Worm (Caenorhabditis elegans) whole organism, L2 larva: ENCODE results near the gene F42G2.2.

Experiments used
- C34F6.9 ChIP-seq: fragments of 150-350 bp; optimal IDR thresholded peaks from 2 replicates; lab custom pipeline; 2014; ENCODE audit warnings: missing biosample characterization, missing genetic modification characterization
- F13H6.1 ChIP-seq: sonication (generic microtip); optimal IDR thresholded peaks from 2 replicates; lab custom pipeline; 2016; ENCODE audit warnings: missing genetic modification characterization, missing compliant biosample characterization
- R02D3.7 ChIP-seq: fragments of 150-350 bp; optimal IDR thresholded peaks from 2 replicates; lab custom pipeline; 2014; ENCODE audit warnings: missing biosample characterization, missing genetic modification characterization
- Y55F3AM.14 ChIP-seq: fragments of 200-800 bp; sonication (Bioruptor generic); optimal IDR thresholded peaks from 2 replicates; lab custom pipeline; 2018; ENCODE audit warnings: mild to moderate bottlenecking, missing genetic modification characterization, missing compliant biosample characterization
- ZK546.5 ChIP-seq: sonication (generic microtip); optimal IDR thresholded peaks from 2 replicates; lab custom pipeline; 2017; ENCODE audit warnings: missing biosample characterization, missing genetic modification characterization
- alr-1 ChIP-seq: fragments of 150-350 bp; optimal IDR thresholded peaks from 2 replicates; lab custom pipeline; 2014; ENCODE audit warnings: missing biosample characterization, missing genetic modification characterization
- aly-2 ChIP-seq: fragments of 150-350 bp; optimal IDR thresholded peaks from 2 replicates; lab custom pipeline; 2014; ENCODE audit warnings: missing biosample characterization, missing genetic modification characterization
- ama-1 ChIP-seq: fragments of 150-350 bp; optimal IDR thresholded peaks from 2 replicates; lab custom pipeline; 2018; ENCODE audit warnings: inconsistent platforms
- ceh-16 ChIP-seq: fragments of 150-350 bp; optimal IDR thresholded peaks from 2 replicates; lab custom pipeline; 2014; ENCODE audit warnings: missing biosample characterization, missing genetic modification characterization
- ceh-82 ChIP-seq: fragments of 150-350 bp; optimal IDR thresholded peaks from 2 replicates; lab custom pipeline; 2014; ENCODE audit warnings: missing biosample characterization, missing genetic modification characterization
- crh-2 ChIP-seq: sonication (generic microtip); optimal IDR thresholded peaks from 2 replicates; lab custom pipeline; 2017; ENCODE audit warnings: missing biosample characterization, missing genetic modification characterization
- egl-27 ChIP-seq: sonication (generic microtip); optimal IDR thresholded peaks from 3 replicates; lab custom pipeline; 2017; ENCODE audit warnings: missing biosample characterization, missing genetic modification reagents, missing genetic modification characterization
- elt-1 ChIP-seq: fragments of 150-350 bp; optimal IDR thresholded peaks from 2 replicates; lab custom pipeline; 2014; ENCODE audit warnings: missing biosample characterization, missing genetic modification characterization
- elt-3 ChIP-seq: sonication (generic microtip); optimal IDR thresholded peaks from 2 replicates; lab custom pipeline; 2017; ENCODE audit warnings: missing biosample characterization, missing genetic modification characterization
- fos-1 ChIP-seq: fragments of 150-350 bp; optimal IDR thresholded peaks from 2 replicates; lab custom pipeline; 2014; ENCODE audit warnings: missing biosample characterization, missing genetic modification characterization
- gmeb-1 ChIP-seq: fragments of 150-350 bp; optimal IDR thresholded peaks from 2 replicates; lab custom pipeline; 2014; ENCODE audit warnings: missing biosample characterization, missing genetic modification characterization
- lin-11 ChIP-seq: fragments of 150-350 bp; sonication (generic microtip); optimal IDR thresholded peaks from 2 replicates; lab custom pipeline; 2014; ENCODE audit warnings: missing biosample characterization, missing genetic modification characterization, inconsistent platforms, mixed read lengths
- lin-39 ChIP-seq: fragments of 150-350 bp; optimal IDR thresholded peaks from 2 replicates; lab custom pipeline; 2014; ENCODE audit warnings: missing biosample characterization, missing genetic modification reagents, missing genetic modification characterization
- lsy-2 ChIP-seq, 2 experiments: fragments of 150-350 bp in 1 of 2; sonication (generic microtip) in 1 of 2; optimal IDR thresholded peaks; 2 replicates each; lab custom pipeline; 2014 to 2017; ENCODE audit warnings: missing biosample characterization in 2 of 2, missing genetic modification characterization in 2 of 2
- mab-5 ChIP-seq: fragments of 150-350 bp; optimal IDR thresholded peaks from 2 replicates; lab custom pipeline; 2014; ENCODE audit warnings: missing biosample characterization, missing genetic modification characterization
- mbf-1 ChIP-seq: sonication (generic microtip); optimal IDR thresholded peaks from 2 replicates; lab custom pipeline; 2017; ENCODE audit warnings: missing biosample characterization, missing genetic modification characterization
- mdl-1 ChIP-seq, 2 experiments: fragments of 150-350 bp in 1 of 2; sonication (generic microtip) in 1 of 2; optimal IDR thresholded peaks; 2 replicates each; lab custom pipeline; 2017; ENCODE audit warnings: missing biosample characterization in 2 of 2, missing genetic modification characterization in 2 of 2
- nhr-11 ChIP-seq: fragments of 150-350 bp; optimal IDR thresholded peaks from 2 replicates; lab custom pipeline; 2014; ENCODE audit warnings: missing biosample characterization, missing genetic modification characterization
- nhr-129 ChIP-seq: fragments of 150-350 bp; optimal IDR thresholded peaks from 2 replicates; lab custom pipeline; 2014; ENCODE audit warnings: missing biosample characterization, missing genetic modification characterization
- nhr-21 ChIP-seq: fragments of 150-350 bp; optimal IDR thresholded peaks from 2 replicates; lab custom pipeline; 2014; ENCODE audit warnings: missing biosample characterization, missing genetic modification characterization
- nhr-23 ChIP-seq: fragments of 150-350 bp; optimal IDR thresholded peaks from 2 replicates; lab custom pipeline; 2014; ENCODE audit warnings: missing biosample characterization, missing genetic modification reagents, missing genetic modification characterization
- nhr-237 ChIP-seq: fragments of 150-350 bp; optimal IDR thresholded peaks from 2 replicates; lab custom pipeline; 2014; ENCODE audit warnings: missing biosample characterization, missing genetic modification characterization
- nhr-25 ChIP-seq: fragments of 150-350 bp; sonication (generic microtip); optimal IDR thresholded peaks from 3 replicates; lab custom pipeline; 2014; ENCODE audit warnings: missing biosample characterization, missing genetic modification characterization
- nhr-6 ChIP-seq: fragments of 150-350 bp; optimal IDR thresholded peaks from 2 replicates; lab custom pipeline; 2014; ENCODE audit warnings: missing biosample characterization, missing genetic modification characterization
- nhr-77 ChIP-seq: fragments of 150-350 bp; optimal IDR thresholded peaks from 2 replicates; lab custom pipeline; 2014; ENCODE audit warnings: missing biosample characterization, missing genetic modification characterization
- peb-1 ChIP-seq: fragments of 150-350 bp; optimal IDR thresholded peaks from 2 replicates; lab custom pipeline; 2014; ENCODE audit warnings: missing biosample characterization, missing genetic modification characterization
- sem-4 ChIP-seq: fragments of 150-350 bp; optimal IDR thresholded peaks from 2 replicates; lab custom pipeline; 2014; ENCODE audit warnings: missing biosample characterization, missing genetic modification reagents, missing genetic modification characterization
- sma-3 ChIP-seq: sonication (generic microtip); optimal IDR thresholded peaks from 2 replicates; lab custom pipeline; 2016; ENCODE audit warnings: missing genetic modification reagents, missing genetic modification characterization, missing compliant biosample characterization
- snpc-4 ChIP-seq: fragments of 150-350 bp; optimal IDR thresholded peaks from 2 replicates; lab custom pipeline; 2014; ENCODE audit warnings: missing biosample characterization, missing genetic modification characterization
- unc-39 ChIP-seq: fragments of 150-350 bp; optimal IDR thresholded peaks from 2 replicates; lab custom pipeline; 2014; ENCODE audit warnings: missing biosample characterization, missing genetic modification characterization
- unc-55 ChIP-seq: fragments of 150-350 bp; sonication (generic microtip); optimal IDR thresholded peaks from 3 replicates; lab custom pipeline; 2014; ENCODE audit warnings: missing biosample characterization, missing genetic modification reagents, missing genetic modification characterization
- ztf-1 ChIP-seq: fragments of 200-800 bp; sonication (Bioruptor generic); conservative IDR thresholded peaks from 2 replicates; pipeline ENCODE4 v1.3.6; 2022; ENCODE audit warnings: missing genetic modification characterization, missing compliant biosample characterization
- ztf-11 ChIP-seq: sonication (generic microtip); optimal IDR thresholded peaks from 2 replicates; lab custom pipeline; 2017; ENCODE audit warnings: missing biosample characterization, missing genetic modification characterization

Gene F42G2.2

DNA sequence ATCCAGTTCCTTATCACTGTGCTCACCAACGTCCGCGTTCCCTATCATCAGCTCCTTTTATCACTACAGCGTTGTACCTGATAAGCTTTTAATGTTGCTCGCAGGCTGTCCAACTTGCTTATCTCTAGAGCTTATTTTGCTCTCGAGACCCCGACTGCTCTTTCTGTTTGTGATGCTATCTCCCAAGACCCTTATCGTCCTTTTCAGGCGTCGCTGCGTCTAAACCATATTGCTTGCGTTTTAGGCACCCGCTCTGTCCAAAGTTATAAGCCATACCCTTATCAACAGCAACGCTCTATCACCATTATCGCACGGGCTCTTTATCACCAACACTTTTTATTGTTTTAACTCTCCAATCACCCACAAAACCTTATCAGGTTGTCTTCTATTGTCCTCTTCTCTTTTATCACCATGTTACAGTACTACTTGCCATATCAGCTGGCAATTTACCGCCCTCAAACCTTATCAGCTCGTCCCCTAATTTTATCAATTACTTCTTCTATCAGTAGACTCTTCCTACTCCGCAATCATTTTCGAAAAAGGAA is 43.5 kb upstream of the F42G2.2 start (continued):
- TF ChIP-seq nhr-23 (tag; lab: Kevin White, UChicago) (no peak), snpc-4 (tag; lab: Kevin White, UChicago) (no peak), nhr-6 (tag; lab: Kevin White, UChicago) (no peak), ceh-82 (tag; lab: Kevin White, UChicago) (no peak), sma-3 (peak; percentile 94), Y55F3AM.14 (GFP tag; lab: Kevin White, UChicago) (peak; percentile 31), mdl-1 (tag; optimal IDR thresholded peaks at IDR 0.05; lab: Kevin White, UChicago) (peak in 1 of 2 experiments; percentile 20), lsy-2 (tag; optimal IDR thresholded peaks at IDR 0.05; lab: Kevin White, UChicago) (peak; percentile 31 to 81), nhr-77 (tag; lab: Kevin White, UChicago) (no peak), egl-27 (tag; lab: Kevin White, UChicago) (peak; percentile 97), C34F6.9 (tag; lab: Kevin White, UChicago) (no peak), peb-1 (tag; lab: Kevin White, UChicago) (no peak), ztf-11 (no peak), R02D3.7 (tag; lab: Kevin White, UChicago) (no peak), ZK546.5 (no peak), unc-39 (tag; lab: Kevin White, UChicago) (no peak)

DNA sequence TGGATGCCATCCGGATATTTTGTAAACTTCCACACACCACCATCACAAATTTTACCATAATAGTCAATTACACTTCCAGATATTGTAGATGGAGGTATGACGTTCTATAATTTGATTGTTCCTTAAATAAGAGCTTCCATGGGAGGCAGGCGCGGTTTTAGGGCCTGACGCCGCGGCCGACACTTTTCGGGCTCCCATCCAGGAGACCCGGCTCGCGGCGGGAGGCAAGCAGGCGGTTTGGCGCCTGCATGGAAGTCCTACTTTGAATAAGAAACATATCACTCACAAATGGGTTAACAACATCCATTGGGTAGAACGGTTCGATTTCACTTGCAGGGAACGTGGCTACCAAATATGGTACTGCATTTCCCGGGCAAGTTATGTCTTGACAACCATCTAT is 42.3 kb upstream of the F42G2.2 start:
- TF ChIP-seq sma-3 (no peak), nhr-129 (tag; lab: Kevin White, UChicago) (no peak), sem-4 (no peak), egl-27 (tag; lab: Kevin White, UChicago) (no peak), mab-5 (no peak), crh-2 (tag; lab: Kevin White, UChicago) (no peak), nhr-237 (tag; lab: Kevin White, UChicago) (no peak)

DNA sequence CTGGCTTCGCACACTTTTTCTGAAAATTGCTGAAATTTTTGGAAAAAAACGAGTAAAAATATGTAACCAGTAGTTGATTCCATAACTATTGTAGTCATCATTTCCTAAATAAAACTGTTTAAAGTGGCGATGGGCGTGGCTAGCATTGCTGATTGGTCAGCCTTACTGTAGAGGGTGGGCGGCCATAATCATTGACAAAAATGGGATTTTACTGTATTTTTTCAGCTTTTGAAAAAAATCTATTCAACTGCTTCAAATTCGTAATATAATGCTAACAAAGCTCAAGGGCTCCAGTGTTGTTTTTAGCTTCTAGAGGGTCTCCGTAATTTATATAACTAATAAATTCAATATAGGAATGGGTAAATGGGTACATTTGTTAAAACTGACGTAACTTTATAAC is 41.8 kb upstream of the F42G2.2 start, which contains the start of gene F16G10.7:
TSS of gene F16G10.7 (minus strand) at position 101 of the 400 bp plus-strand sequence.
- no peak for TF ChIP-seq nhr-25 (tag; lab: Kevin White, UChicago)
- no peak for TF ChIP-seq peb-1 (tag; lab: Kevin White, UChicago)
- no peak for TF ChIP-seq ceh-82 (tag; lab: Kevin White, UChicago)
- no peak for TF ChIP-seq nhr-11 (tag; lab: Kevin White, UChicago)
- no peak for TF ChIP-seq F13H6.1 (tag; lab: Kevin White, UChicago)
- TF ChIP-seq sma-3, result no peak

DNA sequence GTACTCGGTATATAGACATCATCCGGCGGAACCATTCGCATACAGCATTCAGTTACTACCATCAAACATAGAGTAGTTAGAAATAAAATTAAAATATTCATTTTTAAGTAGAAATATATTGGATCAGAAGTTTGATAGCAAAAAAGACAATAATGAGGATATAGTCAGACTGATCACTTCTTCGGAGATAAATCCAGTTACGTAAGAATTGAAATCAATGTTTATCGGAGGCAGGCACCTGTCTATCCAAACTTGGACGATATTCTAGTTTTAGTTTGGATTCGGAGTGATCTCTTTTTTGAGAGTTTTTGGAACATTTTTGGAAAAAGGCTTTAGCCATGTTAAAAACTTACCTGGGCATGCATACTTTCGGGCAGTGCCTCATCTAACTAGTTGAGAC is 38.7 kb upstream of the F42G2.2 start, which contains the start of gene F16G10.8:
TSS of gene F16G10.8 (minus strand) at position 101 of the 400 bp plus-strand sequence.
- TF ChIP-seq ztf-1 (GFP tag; lab: Robert Waterston, UW), result no peak
- TF ChIP-seq R02D3.7 (tag; lab: Kevin White, UChicago), result no peak
- TF ChIP-seq gmeb-1 (tag; lab: Kevin White, UChicago), result no peak
- TF ChIP-seq lin-39 (tag; lab: Kevin White, UChicago), result no peak

DNA sequence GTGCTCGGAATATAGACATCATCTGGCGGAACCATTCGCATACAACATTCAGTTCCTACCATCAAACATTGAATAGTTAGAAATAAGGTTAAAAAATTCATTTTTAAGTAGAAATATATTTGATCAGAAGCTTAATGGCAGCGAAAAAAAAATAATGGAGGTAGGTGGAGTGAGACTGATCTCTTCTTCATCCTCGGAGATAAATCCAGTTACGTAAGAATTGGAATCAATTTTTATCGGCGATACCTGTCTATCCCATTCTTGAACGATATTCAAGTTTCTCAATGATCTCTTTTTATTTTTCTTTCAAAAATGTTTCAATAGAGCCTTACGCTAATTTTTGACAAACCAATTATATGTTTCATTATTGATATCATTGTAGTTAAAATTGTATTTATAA is 36.5 kb upstream of the F42G2.2 start, which contains the start of gene F16G10.9:
TSS of gene F16G10.9 (minus strand) at position 101 of the 400 bp plus-strand sequence.
- TF ChIP-seq mbf-1 (tag; lab: Kevin White, UChicago), result no peak
- no peak for TF ChIP-seq alr-1 (tag; lab: Kevin White, UChicago)
- TF ChIP-seq mdl-1 (tag; optimal IDR thresholded peaks at IDR 0.05; lab: Kevin White, UChicago), result no peak
- TF ChIP-seq nhr-77 (tag; lab: Kevin White, UChicago), result no peak
- no peak for TF ChIP-seq nhr-237 (tag; lab: Kevin White, UChicago)
- TF ChIP-seq unc-55, result no peak
- no peak for TF ChIP-seq nhr-21 (tag; lab: Kevin White, UChicago)
- TF ChIP-seq fos-1 (tag; lab: Kevin White, UChicago), result no peak
- no peak for TF ChIP-seq mab-5
- TF ChIP-seq aly-2, result no peak

DNA sequence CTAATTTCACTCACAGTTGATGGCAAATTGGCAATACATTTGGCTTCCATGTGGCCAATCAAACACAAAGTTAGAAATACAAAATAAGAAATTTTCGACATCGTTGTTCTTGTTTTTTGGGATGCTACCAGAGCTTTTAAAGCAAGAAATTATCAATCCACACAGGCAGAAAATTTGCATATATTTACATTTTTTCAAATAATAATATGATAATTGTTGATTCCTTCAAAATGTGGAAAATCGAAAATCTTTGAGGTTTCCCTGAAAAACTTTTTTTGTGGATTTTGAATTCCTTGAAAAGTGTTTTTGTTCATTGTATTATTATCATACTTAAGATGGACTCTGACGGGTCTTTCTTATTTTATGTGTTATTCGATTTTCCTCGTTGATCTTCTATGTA is 31.1 kb upstream of the F42G2.2 start, which contains the start of gene F16G10.10:
TSS of gene F16G10.10 (minus strand) at position 101 of the 400 bp plus-strand sequence.
- TF ChIP-seq elt-3 (tag; lab: Kevin White, UChicago) (no peak), nhr-237 (tag; lab: Kevin White, UChicago) (no peak), R02D3.7 (tag; lab: Kevin White, UChicago) (no peak), lin-11 (no peak), mab-5 (no peak), unc-39 (tag; lab: Kevin White, UChicago) (no peak), lsy-2 (tag; optimal IDR thresholded peaks at IDR 0.05; lab: Kevin White, UChicago) (no peak), mdl-1 (tag; optimal IDR thresholded peaks at IDR 0.05; lab: Kevin White, UChicago) (no peak), ama-1 (lab: Kevin White, UChicago) (no peak), nhr-129 (tag; lab: Kevin White, UChicago) (no peak), elt-1 (tag; lab: Kevin White, UChicago) (no peak), lin-39 (tag; lab: Kevin White, UChicago) (no peak), ceh-16 (tag; lab: Kevin White, UChicago) (no peak), unc-55 (no peak), egl-27 (tag; lab: Kevin White, UChicago) (no peak), nhr-6 (tag; lab: Kevin White, UChicago) (no peak), snpc-4 (tag; lab: Kevin White, UChicago) (no peak), nhr-21 (tag; lab: Kevin White, UChicago) (no peak), mbf-1 (tag; lab: Kevin White, UChicago) (no peak)
